Comparison of ENCODE assay signal across 1 fruit fly cellular context in genomic region chrX:9120828-9121754, dm6.
TF ChIP-seq lines count a peak whose summit lies in the region.

No protein-coding gene starts in this region.

TF ChIP-seq in whole organism, embryonic, 481 proteins besides CTCF, POLR2A, EP300 and RAD21 (continued from another document and continues in another):
- TF ChIP-seq slou (GFP tag; optimal IDR thresholded peaks at IDR 0.05; lab: Kevin White, UChicago) (no peak), CG12659 (GFP tag; optimal IDR thresholded peaks at IDR 0.05; lab: Kevin White, UChicago) (peak; percentile 9), CG12071 (GFP tag; optimal IDR thresholded peaks at IDR 0.05; lab: Kevin White, UChicago) (peak; percentile 19), Fer2 (tag; optimal IDR thresholded peaks at IDR 0.05; lab: Kevin White, UChicago) (no peak), ap (GFP tag; IDR thresholded peaks at IDR 0.05; lab: Robert Waterston, UW) (no peak), CG10565 (GFP tag; optimal IDR thresholded peaks at IDR 0.05; lab: Kevin White, UChicago) (no peak), Eip74EF (GFP tag; optimal IDR thresholded peaks at IDR 0.05; lab: Kevin White, UChicago) (peak in 1 of 2 experiments; percentile 22), esg (GFP tag; conservative IDR thresholded peaks at IDR 0.05; lab: Robert Waterston, UW) (peak; percentile 25; the same call in 1 of the 2 replicates), Ets65A (GFP tag; lab: Kevin White, UChicago) (peak; percentile 77), Doc2 (GFP tag; IDR thresholded peaks at IDR 0.05; lab: Robert Waterston, UW) (no peak), Side (GFP tag; optimal IDR thresholded peaks at IDR 0.05; lab: Kevin White, UChicago) (peak; percentile 7), Nf-YA (GFP tag; IDR thresholded peaks at IDR 0.05; lab: Robert Waterston, UW) (no peak), Lhr (GFP tag; optimal IDR thresholded peaks at IDR 0.05; lab: Kevin White, UChicago) (no peak), CG10274 (GFP tag; optimal IDR thresholded peaks at IDR 0.05; lab: Kevin White, UChicago) (peak; percentile 13), unc-4 (GFP tag; IDR thresholded peaks at IDR 0.05; lab: Robert Waterston, UW; ENCODE audit: partially characterized antibody) (no peak), Taf1 (GFP tag; IDR thresholded peaks at IDR 0.05; lab: Robert Waterston, UW) (peak; percentile 19; the same call in 1 of the 2 replicates), dan (GFP tag; IDR thresholded peaks at IDR 0.05; lab: Robert Waterston, UW) (no peak), Awh (GFP tag; IDR thresholded peaks at IDR 0.05; lab: Robert Waterston, UW) (no peak), gce (GFP tag; IDR thresholded peaks at IDR 0.05; lab: Robert Waterston, UW) (no peak), hkb (optimal IDR thresholded peaks at IDR 0.05; lab: Kevin White, UChicago) (no peak), hkb (GFP tag; IDR thresholded peaks at IDR 0.05; lab: Robert Waterston, UW) (peak; percentile 39; the same call in 1 of the 2 replicates), MESR4 (GFP tag; optimal IDR thresholded peaks at IDR 0.05; lab: Kevin White, UChicago) (no peak), sim (GFP tag; IDR thresholded peaks at IDR 0.05; lab: Robert Waterston, UW) (no peak), CG3995 (GFP tag; optimal IDR thresholded peaks at IDR 0.05; lab: Kevin White, UChicago) (no peak), D19A (tag; optimal IDR thresholded peaks at IDR 0.05; lab: Kevin White, UChicago) (peak; percentile 55), CG8944 (GFP tag; optimal IDR thresholded peaks at IDR 0.05; lab: Kevin White, UChicago) (no peak), ftz-f1 (GFP tag; optimal IDR thresholded peaks at IDR 0.05; lab: Kevin White, UChicago) (no peak), CG14965 (GFP tag; optimal IDR thresholded peaks at IDR 0.05; lab: Kevin White, UChicago; ENCODE audit: borderline replicate concordance) (no peak), CG13775 (GFP tag; optimal IDR thresholded peaks at IDR 0.05; lab: Kevin White, UChicago) (peak; percentile 12), BtbVII (GFP tag; optimal IDR thresholded peaks at IDR 0.05; lab: Kevin White, UChicago) (peak; percentile 45), bab2 (GFP tag; optimal IDR thresholded peaks at IDR 0.05; lab: Kevin White, UChicago) (peak; percentile 33), CG17912 (GFP tag; optimal IDR thresholded peaks at IDR 0.05; lab: Kevin White, UChicago) (no peak), tx (GFP tag; optimal IDR thresholded peaks at IDR 0.05; lab: Kevin White, UChicago) (no peak), nerfin-2 (GFP tag; IDR thresholded peaks at IDR 0.05; lab: Robert Waterston, UW; ENCODE audit: partially characterized antibody) (no peak), CG31365 (tag; optimal IDR thresholded peaks at IDR 0.05; lab: Kevin White, UChicago) (no peak), CG16863 (GFP tag; optimal IDR thresholded peaks at IDR 0.05; lab: Kevin White, UChicago) (peak; percentile 0), Gug (GFP tag; IDR thresholded peaks at IDR 0.05; lab: Robert Waterston, UW) (no peak), CG15479 (GFP tag; optimal IDR thresholded peaks at IDR 0.05; lab: Kevin White, UChicago) (no peak), CG14860 (GFP tag; IDR thresholded peaks at IDR 0.05; lab: Robert Waterston, UW; ENCODE audit: partially characterized antibody) (no peak), Hand (GFP tag; optimal IDR thresholded peaks at IDR 0.05; lab: Kevin White, UChicago) (peak; percentile 12), vfl (GFP tag; optimal IDR thresholded peaks at IDR 0.05; lab: Kevin White, UChicago) (peak; percentile 7), br (optimal IDR thresholded peaks at IDR 0.05; lab: Kevin White, UChicago) (no peak), D (optimal IDR thresholded peaks at IDR 0.05; lab: Kevin White, UChicago) (no peak), D (GFP tag; optimal IDR thresholded peaks at IDR 0.05; lab: Kevin White, UChicago) (peak; percentile 37), CG14710 (tag; optimal IDR thresholded peaks at IDR 0.05; lab: Kevin White, UChicago) (peak; percentile 41), CG6791 (GFP tag; IDR thresholded peaks at IDR 0.05; lab: Robert Waterston, UW; ENCODE audit: partially characterized antibody) (no peak), Meics (GFP tag; optimal IDR thresholded peaks at IDR 0.05; lab: Kevin White, UChicago) (peak; percentile 60), CG18262 (tag; optimal IDR thresholded peaks at IDR 0.05; lab: Kevin White, UChicago) (peak; percentile 62), Hr78 (GFP tag; optimal IDR thresholded peaks at IDR 0.05; lab: Kevin White, UChicago) (no peak), CG9727 (GFP tag; optimal IDR thresholded peaks at IDR 0.05; lab: Kevin White, UChicago) (peak; percentile 49), caup (GFP tag; optimal IDR thresholded peaks at IDR 0.05; lab: Kevin White, UChicago; ENCODE audit: severe bottlenecking) (no peak), Ets97D (GFP tag; optimal IDR thresholded peaks at IDR 0.05; lab: Kevin White, UChicago) (no peak), CG11398 (GFP tag; optimal IDR thresholded peaks at IDR 0.05; lab: Kevin White, UChicago) (no peak), bcd (GFP tag; optimal IDR thresholded peaks at IDR 0.05; lab: Kevin White, UChicago) (peak; percentile 29), chinmo (GFP tag; IDR thresholded peaks at IDR 0.05; lab: Robert Waterston, UW; ENCODE audit: partially characterized antibody) (no peak), Hmx (GFP tag; optimal IDR thresholded peaks at IDR 0.05; lab: Kevin White, UChicago) (no peak), CoRest (tag; optimal IDR thresholded peaks at IDR 0.05; lab: Kevin White, UChicago) (peak; percentile 31), gsb (GFP tag; IDR thresholded peaks at IDR 0.05; lab: Robert Waterston, UW) (no peak), lbe (GFP tag; optimal IDR thresholded peaks at IDR 0.05; lab: Kevin White, UChicago) (no peak), crc (GFP tag; optimal IDR thresholded peaks at IDR 0.05; lab: Kevin White, UChicago) (no peak), Dref (GFP tag; IDR thresholded peaks at IDR 0.05; lab: Robert Waterston, UW) (no peak), Ssrp (tag; optimal IDR thresholded peaks at IDR 0.05; lab: Kevin White, UChicago) (peak; percentile 23), lola (GFP tag; optimal IDR thresholded peaks at IDR 0.05; lab: Kevin White, UChicago) (peak in 1 of 3 experiments; percentile 33), sc (optimal IDR thresholded peaks at IDR 0.05; lab: Kevin White, UChicago) (no peak), sc (GFP tag; optimal IDR thresholded peaks at IDR 0.05; lab: Kevin White, UChicago) (no peak), gfzf (GFP tag; optimal IDR thresholded peaks at IDR 0.05; lab: Kevin White, UChicago) (no peak), CG6272 (GFP tag; IDR thresholded peaks at IDR 0.05; lab: Robert Waterston, UW) (no peak), oc (tag; optimal IDR thresholded peaks at IDR 0.05; lab: Kevin White, UChicago) (no peak), CG2129 (GFP tag; IDR thresholded peaks at IDR 0.05; lab: Robert Waterston, UW; ENCODE audit: partially characterized antibody) (no peak), cas (GFP tag; IDR thresholded peaks at IDR 0.05; lab: Robert Waterston, UW) (no peak), E2f2 (GFP tag; IDR thresholded peaks at IDR 0.05; lab: Robert Waterston, UW) (no peak), ranshi (GFP tag; IDR thresholded peaks at IDR 0.05; lab: Robert Waterston, UW) (no peak), CG15011 (GFP tag; optimal IDR thresholded peaks at IDR 0.05; lab: Kevin White, UChicago) (peak; percentile 14), pho (GFP tag; optimal IDR thresholded peaks at IDR 0.05; lab: Kevin White, UChicago) (peak; percentile 6), HHEX (GFP tag; optimal IDR thresholded peaks at IDR 0.05; lab: Kevin White, UChicago) (peak; percentile 45), CG30403 (GFP tag; optimal IDR thresholded peaks at IDR 0.05; lab: Kevin White, UChicago) (peak; percentile 36), dmrt11E (tag; optimal IDR thresholded peaks at IDR 0.05; lab: Kevin White, UChicago) (peak; percentile 11), CG18011 (GFP tag; optimal IDR thresholded peaks at IDR 0.05; lab: Kevin White, UChicago) (no peak), Optix (GFP tag; IDR thresholded peaks at IDR 0.05; lab: Robert Waterston, UW) (no peak), NFAT (GFP tag; IDR thresholded peaks at IDR 0.05; lab: Robert Waterston, UW) (no peak), tna (GFP tag; IDR thresholded peaks at IDR 0.05; lab: Robert Waterston, UW; ENCODE audit: partially characterized antibody) (no peak), Atf3 (GFP tag; optimal IDR thresholded peaks at IDR 0.05; lab: Kevin White, UChicago) (no peak), CG6689 (GFP tag; IDR thresholded peaks at IDR 0.05; lab: Robert Waterston, UW) (peak; percentile 22; the same call in 1 of the 2 replicates), CG6765 (GFP tag; optimal IDR thresholded peaks at IDR 0.05; lab: Kevin White, UChicago) (no peak), C15 (GFP tag; IDR thresholded peaks at IDR 0.05; lab: Robert Waterston, UW) (no peak), luna (GFP tag; optimal IDR thresholded peaks at IDR 0.05; lab: Kevin White, UChicago) (no peak), z (GFP tag; IDR thresholded peaks at IDR 0.05; lab: Robert Waterston, UW) (no peak), cwo (GFP tag; optimal IDR thresholded peaks at IDR 0.05; lab: Kevin White, UChicago) (peak; percentile 41), CG10366 (GFP tag; IDR thresholded peaks at IDR 0.05; lab: Robert Waterston, UW) (peak; percentile 24; the same call in 1 of the 2 replicates), CG12744 (GFP tag; optimal IDR thresholded peaks at IDR 0.05; lab: Kevin White, UChicago) (no peak), klu (GFP tag; IDR thresholded peaks at IDR 0.05; lab: Robert Waterston, UW) (no peak), ase (GFP tag; IDR thresholded peaks at IDR 0.05; lab: Robert Waterston, UW) (no peak), Ptx1 (GFP tag; IDR thresholded peaks at IDR 0.05; lab: Robert Waterston, UW) (peak; percentile 46; the same call in 1 of the 2 replicates), ham (GFP tag; IDR thresholded peaks at IDR 0.05; lab: Robert Waterston, UW) (no peak), Asciz (GFP tag; optimal IDR thresholded peaks at IDR 0.05; lab: Kevin White, UChicago) (peak; percentile 11), Atf6 (GFP tag; IDR thresholded peaks at IDR 0.05; lab: Robert Waterston, UW) (peak; percentile 37; the same call in 1 of the 2 replicates), CG4404 (GFP tag; IDR thresholded peaks at IDR 0.05; lab: Robert Waterston, UW) (no peak), H2.0 (GFP tag; IDR thresholded peaks at IDR 0.05; lab: Robert Waterston, UW) (0 out of 2 replicates have a peak, but pooled peaks have one; percentile 33), CG7372 (GFP tag; IDR thresholded peaks at IDR 0.05; lab: Robert Waterston, UW) (0 out of 2 replicates have a peak, but pooled peaks have one; percentile 12), CG7786 (GFP tag; optimal IDR thresholded peaks at IDR 0.05; lab: Kevin White, UChicago) (peak; percentile 9), sqz (GFP tag; optimal IDR thresholded peaks at IDR 0.05; lab: Kevin White, UChicago) (no peak), CkIIα-i1 (GFP tag; IDR thresholded peaks at IDR 0.05; lab: Robert Waterston, UW) (no peak), CG10267 (tag; optimal IDR thresholded peaks at IDR 0.05; lab: Kevin White, UChicago) (peak; percentile 50), fd64A (GFP tag; optimal IDR thresholded peaks at IDR 0.05; lab: Kevin White, UChicago) (no peak), CG12104 (GFP tag; optimal IDR thresholded peaks at IDR 0.05; lab: Kevin White, UChicago) (no peak), CG17328 (GFP tag; IDR thresholded peaks at IDR 0.05; lab: Robert Waterston, UW) (peak; percentile 26; the same call in 1 of the 2 replicates), CG11085 (GFP tag; IDR thresholded peaks at IDR 0.05; lab: Robert Waterston, UW) (no peak), nom (GFP tag; optimal IDR thresholded peaks at IDR 0.05; lab: Kevin White, UChicago) (no peak), gro (GFP tag; optimal IDR thresholded peaks at IDR 0.05; lab: Kevin White, UChicago) (peak; percentile 7), amos (GFP tag; IDR thresholded peaks at IDR 0.05; lab: Robert Waterston, UW; ENCODE audit: partially characterized antibody) (no peak), CG9797 (GFP tag; optimal IDR thresholded peaks at IDR 0.05; lab: Kevin White, UChicago) (no peak), bbx (GFP tag; IDR thresholded peaks at IDR 0.05; lab: Robert Waterston, UW; ENCODE audit: partially characterized antibody) (no peak), pfk (GFP tag; optimal IDR thresholded peaks at IDR 0.05; lab: Kevin White, UChicago) (no peak), trem (tag; optimal IDR thresholded peaks at IDR 0.05; lab: Kevin White, UChicago) (peak; percentile 1), so (GFP tag; IDR thresholded peaks at IDR 0.05; lab: Robert Waterston, UW) (no peak), trh (GFP tag; optimal IDR thresholded peaks at IDR 0.05; lab: Kevin White, UChicago) (no peak), HLH54F (GFP tag; optimal IDR thresholded peaks at IDR 0.05; lab: Kevin White, UChicago) (no peak), Elba2 (GFP tag; optimal IDR thresholded peaks at IDR 0.05; lab: Kevin White, UChicago) (no peak), ci (GFP tag; IDR thresholded peaks at IDR 0.05; lab: Robert Waterston, UW) (peak; percentile 12; the same call in 1 of the 3 replicates), CG42726 (GFP tag; IDR thresholded peaks at IDR 0.05; lab: Robert Waterston, UW; ENCODE audit: partially characterized antibody) (no peak), en (GFP tag; optimal IDR thresholded peaks at IDR 0.05; lab: Kevin White, UChicago) (no peak), sima (GFP tag; optimal IDR thresholded peaks at IDR 0.05; lab: Kevin White, UChicago) (no peak), Atf-2 (GFP tag; optimal IDR thresholded peaks at IDR 0.05; lab: Kevin White, UChicago) (peak; percentile 17), Jarid2 (GFP tag; optimal IDR thresholded peaks at IDR 0.05; lab: Kevin White, UChicago) (no peak), CG3847 (GFP tag; IDR thresholded peaks at IDR 0.05; lab: Robert Waterston, UW) (no peak), peb (GFP tag; IDR thresholded peaks at IDR 0.05; lab: Robert Waterston, UW) (no peak), Hr3 (GFP tag; optimal IDR thresholded peaks at IDR 0.05; lab: Kevin White, UChicago) (peak; percentile 8), CG11696 (GFP tag; IDR thresholded peaks at IDR 0.05; lab: Robert Waterston, UW) (peak; percentile 87), chn (GFP tag; optimal IDR thresholded peaks at IDR 0.05; lab: Kevin White, UChicago) (no peak), pnt (GFP tag; optimal IDR thresholded peaks at IDR 0.05; lab: Kevin White, UChicago) (no peak), Opbp (GFP tag; IDR thresholded peaks at IDR 0.05; lab: Robert Waterston, UW; ENCODE audit: partially characterized antibody) (no peak), CG12391 (tag; optimal IDR thresholded peaks at IDR 0.05; lab: Kevin White, UChicago) (peak; percentile 45), da (GFP tag; optimal IDR thresholded peaks at IDR 0.05; lab: Kevin White, UChicago) (no peak), CG34422 (GFP tag; IDR thresholded peaks at IDR 0.05; lab: Robert Waterston, UW) (no peak), MBD-R2 (GFP tag; IDR thresholded peaks at IDR 0.05; lab: Robert Waterston, UW) (no peak)
